Fruit fly (Drosophila melanogaster): ENCODE data around the gene Nepl8.
A peak's percentile ranks its signal among the peaks of the same experiment; 100 is the strongest.

The Nepl8 gene

DNA sequence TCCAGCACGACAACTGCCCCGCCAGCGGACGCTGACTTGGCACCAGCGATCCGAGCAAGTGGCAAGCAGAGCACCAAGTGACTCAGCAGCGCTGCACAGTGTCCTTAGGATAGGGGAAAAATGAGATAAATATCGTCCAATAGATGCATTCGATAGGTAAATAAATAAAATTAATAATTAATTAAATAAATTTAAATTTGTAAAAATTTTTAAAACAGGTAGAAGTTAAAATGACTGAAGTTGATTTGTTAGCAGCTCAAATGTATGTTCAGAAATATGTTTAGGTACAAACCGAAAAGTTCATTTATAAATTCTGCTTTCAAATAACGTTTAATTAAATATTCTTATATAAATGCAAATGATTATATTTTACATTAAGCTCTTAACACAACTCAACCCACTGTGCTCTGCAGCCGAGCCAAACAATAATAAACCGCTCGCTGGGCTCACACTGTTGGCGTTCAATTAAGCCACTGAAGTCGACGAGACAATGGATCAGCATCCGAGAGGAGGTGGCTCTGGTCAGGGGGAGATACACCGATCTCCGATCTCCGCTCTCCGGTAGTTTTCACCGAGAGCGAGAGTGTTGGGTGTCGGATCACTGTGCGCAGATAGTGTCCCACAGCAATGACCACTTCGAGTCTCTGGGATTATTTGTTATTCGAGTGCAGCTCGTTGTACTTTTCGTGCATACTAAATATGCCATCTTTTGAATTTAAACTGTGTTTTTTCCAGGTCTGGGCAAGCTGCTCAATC is 39.3 kb upstream of the Nepl8 start, which contains the start of gene CG5888 (continued):
- TF ChIP-seq fd3F (GFP tag; optimal IDR thresholded peaks at IDR 0.05): peak; percentile 2
- TF ChIP-seq CG2129 (GFP tag; IDR thresholded peaks at IDR 0.05; ENCODE audit: partially characterized antibody): no peak
- no peak for TF ChIP-seq MTF-1 (GFP tag; optimal IDR thresholded peaks at IDR 0.05; ENCODE audit: borderline replicate concordance)
- no peak for TF ChIP-seq mld (GFP tag; IDR thresholded peaks at IDR 0.05; ENCODE audit: partially characterized antibody)
- no peak for TF ChIP-seq tap (tag; optimal IDR thresholded peaks at IDR 0.05)
- no peak; the same call in 2 of the 3 replicates for TF ChIP-seq Aef1 (GFP tag; IDR thresholded peaks at IDR 0.05)
- no peak for TF ChIP-seq CG7271 (tag; optimal IDR thresholded peaks at IDR 0.05)
- TF ChIP-seq danr (GFP tag; IDR thresholded peaks at IDR 0.05): no peak; the same call in 1 of the 2 replicates
- peak; percentile 59 for TF ChIP-seq CG32772 (GFP tag; IDR thresholded peaks at IDR 0.05)
- no peak for TF ChIP-seq Side (GFP tag; optimal IDR thresholded peaks at IDR 0.05)
- TF ChIP-seq HLH3B (GFP tag; IDR thresholded peaks at IDR 0.05): peak; percentile 65
- peak; percentile 64 for TF ChIP-seq fd96Cb (tag; optimal IDR thresholded peaks at IDR 0.05)
- TF ChIP-seq CG10209 (GFP tag; optimal IDR thresholded peaks at IDR 0.05): peak; percentile 80
- no peak for TF ChIP-seq h (optimal IDR thresholded peaks at IDR 0.05)
- peak; percentile 57 for TF ChIP-seq E2f2 (GFP tag; IDR thresholded peaks at IDR 0.05)
- peak; percentile 84 for TF ChIP-seq Sox100B (GFP tag; optimal IDR thresholded peaks at IDR 0.05)
- TF ChIP-seq CG14710 (tag; optimal IDR thresholded peaks at IDR 0.05): peak; percentile 65
- TF ChIP-seq pb (GFP tag; optimal IDR thresholded peaks at IDR 0.05): no peak
- TF ChIP-seq kah (GFP tag; optimal IDR thresholded peaks at IDR 0.05): peak; percentile 22
- no peak for TF ChIP-seq CG12299 (tag; optimal IDR thresholded peaks at IDR 0.05)
- TF ChIP-seq CG2889 (GFP tag; IDR thresholded peaks at IDR 0.05): no peak
- no peak for TF ChIP-seq Abd-B (GFP tag; optimal IDR thresholded peaks at IDR 0.05)
- TF ChIP-seq NK7.1 (GFP tag; optimal IDR thresholded peaks at IDR 0.05): no peak
- TF ChIP-seq CG4617 (GFP tag; optimal IDR thresholded peaks at IDR 0.05; ENCODE audit: borderline replicate concordance): no peak
- peak; percentile 51 for TF ChIP-seq Chrac-16 (GFP tag; optimal IDR thresholded peaks at IDR 0.05)
- TF ChIP-seq onecut (GFP tag; IDR thresholded peaks at IDR 0.05): peak; percentile 50; the same call in 1 of the 2 replicates
- no peak for TF ChIP-seq tx (GFP tag; optimal IDR thresholded peaks at IDR 0.05)
- peak; percentile 56 for TF ChIP-seq stc (GFP tag; IDR thresholded peaks at IDR 0.05)
- TF ChIP-seq unpg (GFP tag; optimal IDR thresholded peaks at IDR 0.05): peak; percentile 72
- no peak for TF ChIP-seq hth (optimal IDR thresholded peaks at IDR 0.05)
- TF ChIP-seq CG11085 (GFP tag; IDR thresholded peaks at IDR 0.05): no peak
- peak; percentile 40 for TF ChIP-seq Hand (GFP tag; optimal IDR thresholded peaks at IDR 0.05)
- TF ChIP-seq CG14860 (GFP tag; IDR thresholded peaks at IDR 0.05; ENCODE audit: partially characterized antibody): peak; percentile 20; the same call in 1 of the 3 replicates
- TF ChIP-seq odd (GFP tag; optimal IDR thresholded peaks at IDR 0.05): peak; percentile 74
- TF ChIP-seq Sry-β (GFP tag; optimal IDR thresholded peaks at IDR 0.05): no peak
- no peak for TF ChIP-seq ftz-f1 (GFP tag; optimal IDR thresholded peaks at IDR 0.05)
- no peak for TF ChIP-seq CG17186 (GFP tag; optimal IDR thresholded peaks at IDR 0.05)
- peak; percentile 20 for TF ChIP-seq CG12104 (GFP tag; optimal IDR thresholded peaks at IDR 0.05)
- TF ChIP-seq CG12155 (GFP tag; optimal IDR thresholded peaks at IDR 0.05): peak; percentile 51
- TF ChIP-seq zfh2 (GFP tag; optimal IDR thresholded peaks at IDR 0.05): no peak
- TF ChIP-seq gfzf (GFP tag; optimal IDR thresholded peaks at IDR 0.05): no peak
- peak; percentile 6 for TF ChIP-seq CG8290 (GFP tag; optimal IDR thresholded peaks at IDR 0.05)
- no peak for TF ChIP-seq CG8290 (tag; optimal IDR thresholded peaks at IDR 0.05)
- no peak for TF ChIP-seq Mad (GFP tag; optimal IDR thresholded peaks at IDR 0.05)
- TF ChIP-seq CG4424 (GFP tag; optimal IDR thresholded peaks at IDR 0.05): peak; percentile 49
- peak; percentile 28 for TF ChIP-seq nerfin-1 (tag; optimal IDR thresholded peaks at IDR 0.05)
- TF ChIP-seq maf-S (GFP tag; optimal IDR thresholded peaks at IDR 0.05): no peak
- TF ChIP-seq pita (GFP tag; optimal IDR thresholded peaks at IDR 0.05): no peak
- peak; percentile 47 for TF ChIP-seq CG10366 (GFP tag; IDR thresholded peaks at IDR 0.05)
- TF ChIP-seq D19A (tag; optimal IDR thresholded peaks at IDR 0.05): peak; percentile 68

Data from whole organism, embryonic.